Worm (Caenorhabditis elegans) whole organism, L1 larva: ENCODE measurements around the gene F10E9.7.

Experiments
- blmp-1 ChIP-seq: fragments of 150-350 bp; optimal IDR thresholded peaks from 2 replicates; lab custom pipeline; 2014; ENCODE audit warnings: missing biosample characterization, missing genetic modification characterization
- ceh-82 ChIP-seq, 3 experiments: fragments of 150-350 bp in 1 of 3; sonication (generic microtip) in 2 of 3; optimal IDR thresholded peaks; 2 replicates each; lab custom pipeline; 2014 to 2017; ENCODE audit warnings: missing biosample characterization in 3 of 3, missing genetic modification characterization in 3 of 3
- egl-27 ChIP-seq, 2 experiments: fragments of 150-350 bp in 1 of 2; sonication (generic microtip); optimal IDR thresholded peaks; 3 replicates each; lab custom pipeline; 2017 to 2018; ENCODE audit warnings: missing biosample characterization in 2 of 2, missing genetic modification characterization in 2 of 2, missing genetic modification reagents in 2 of 2
- fos-1 ChIP-seq: fragments of 150-350 bp; optimal IDR thresholded peaks from 2 replicates; lab custom pipeline; 2014; ENCODE audit warnings: missing biosample characterization, missing genetic modification characterization
- jun-1 ChIP-seq: fragments of 150-350 bp; optimal IDR thresholded peaks from 2 replicates; lab custom pipeline; 2014; ENCODE audit warnings: missing biosample characterization, missing genetic modification reagents, missing genetic modification characterization
- lsy-2 ChIP-seq, 2 experiments: fragments of 150-350 bp; optimal IDR thresholded peaks; 2 replicates each; lab custom pipeline; 2014; ENCODE audit warnings: missing biosample characterization in 2 of 2, missing genetic modification characterization in 2 of 2
- mdl-1 ChIP-seq, 2 experiments: fragments of 150-350 bp; optimal IDR thresholded peaks; 2 replicates each; lab custom pipeline; 2014 to 2017; ENCODE audit warnings: missing biosample characterization in 2 of 2, missing genetic modification characterization in 2 of 2, inconsistent platforms in 1 of 2
- nhr-76 ChIP-seq: sonication (generic microtip); optimal IDR thresholded peaks from 2 replicates; lab custom pipeline; 2017; ENCODE audit warnings: missing biosample characterization, missing genetic modification characterization
- sptf-1 ChIP-seq: fragments of 150-350 bp; optimal IDR thresholded peaks from 2 replicates; lab custom pipeline; 2014; ENCODE audit warnings: missing biosample characterization, missing genetic modification characterization
- tbx-2 ChIP-seq: sonication (generic microtip); optimal IDR thresholded peaks from 2 replicates; lab custom pipeline; 2016; ENCODE audit warnings: missing genetic modification characterization, missing compliant biosample characterization
- unc-62 ChIP-seq: fragments of 150-350 bp; optimal IDR thresholded peaks from 2 replicates; lab custom pipeline; 2014; ENCODE audit warnings: missing biosample characterization, missing genetic modification reagents, missing genetic modification characterization
- zag-1 ChIP-seq: fragments of 150-350 bp; optimal IDR thresholded peaks from 2 replicates; lab custom pipeline; 2014; ENCODE audit warnings: missing biosample characterization, missing genetic modification characterization

- TF ChIP-seq jun-1 (tag; lab: Kevin White, UChicago), result no peak
- no peak for TF ChIP-seq zag-1 (tag; lab: Kevin White, UChicago)
- TF ChIP-seq mdl-1 (tag; optimal IDR thresholded peaks at IDR 0.05; lab: Kevin White, UChicago), result no peak
- no peak for TF ChIP-seq fos-1 (tag; lab: Kevin White, UChicago)
- TF ChIP-seq egl-27 (tag; optimal IDR thresholded peaks at IDR 0.05; lab: Kevin White, UChicago), result no peak
- TF ChIP-seq lsy-2 (tag; optimal IDR thresholded peaks at IDR 0.05; lab: Kevin White, UChicago), result peak in 1 of 2 experiments; percentile 14
- no peak for TF ChIP-seq ceh-82 (tag; optimal IDR thresholded peaks at IDR 0.05; lab: Kevin White, UChicago)
- TF ChIP-seq nhr-76 (tag; lab: Kevin White, UChicago), result no peak
- no peak for TF ChIP-seq tbx-2 (tag; lab: Kevin White, UChicago)
- TF ChIP-seq unc-62, result no peak
- no peak for TF ChIP-seq blmp-1 (tag; lab: Kevin White, UChicago)
- TF ChIP-seq sptf-1 (tag; lab: Kevin White, UChicago), result no peak
Observed at ce11 chrIII:8321225-8321624, 14.0 kb upstream of the F10E9.7 start.
